Worm (Caenorhabditis elegans): Measurements from ENCODE around the gene C52B11.5.

DNA sequence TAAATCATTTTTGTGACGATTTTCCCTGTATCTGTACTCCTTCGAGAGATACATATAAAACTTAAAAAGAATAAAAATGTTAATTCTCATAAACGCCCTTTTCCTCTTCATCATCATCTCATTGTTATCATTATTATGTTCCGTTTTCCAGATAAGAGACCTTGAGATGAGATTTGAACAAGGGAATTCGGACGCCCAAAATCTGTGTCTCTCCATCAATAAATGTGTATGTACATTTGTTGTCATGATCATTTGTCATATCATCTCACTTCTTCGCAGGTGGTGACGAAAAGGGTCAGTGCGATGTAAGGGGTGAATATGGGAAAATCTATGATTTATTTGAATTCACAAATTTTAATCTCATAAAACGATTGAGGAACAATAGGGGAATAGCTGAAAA, 40.5 kb upstream of the C52B11.5 start:
- TF ChIP-seq aly-2 (tag; optimal IDR thresholded peaks at IDR 0.05): no peak
- TF ChIP-seq ceh-82 (tag; optimal IDR thresholded peaks at IDR 0.05): no peak
- no peak for TF ChIP-seq elt-3 (tag; optimal IDR thresholded peaks at IDR 0.05)
- TF ChIP-seq nhr-25 (tag; optimal IDR thresholded peaks at IDR 0.05): no peak

Measured in whole organism, L3 larva.